1 fruit fly cellular context compared by ENCODE assay signal in genomic region chrX:3360437-3361075, dm6.
TF ChIP-seq lines count a peak whose summit lies in the region.

No protein-coding gene starts in this region.

TF ChIP-seq in whole organism, embryonic, 481 proteins besides CTCF, POLR2A, EP300 and RAD21 (continued from another document):
- TF ChIP-seq hth (optimal IDR thresholded peaks at IDR 0.05; lab: Kevin White, UChicago) (no peak), corto (GFP tag; optimal IDR thresholded peaks at IDR 0.05; lab: Kevin White, UChicago) (no peak), CG5245 (GFP tag; optimal IDR thresholded peaks at IDR 0.05; lab: Kevin White, UChicago) (peak; percentile 23), CG11093 (GFP tag; IDR thresholded peaks at IDR 0.05; lab: Robert Waterston, UW) (no peak), chm (GFP tag; IDR thresholded peaks at IDR 0.05; lab: Robert Waterston, UW) (no peak), Hand (GFP tag; optimal IDR thresholded peaks at IDR 0.05; lab: Kevin White, UChicago) (peak; percentile 34), al (GFP tag; IDR thresholded peaks at IDR 0.05; lab: Robert Waterston, UW) (peak; percentile 73), p53 (GFP tag; optimal IDR thresholded peaks at IDR 0.05; lab: Kevin White, UChicago) (no peak), CG8089 (GFP tag; optimal IDR thresholded peaks at IDR 0.05; lab: Kevin White, UChicago) (no peak), lilli (GFP tag; optimal IDR thresholded peaks at IDR 0.05; lab: Kevin White, UChicago) (peak; percentile 74), sob (GFP tag; IDR thresholded peaks at IDR 0.05; lab: Robert Waterston, UW) (peak; percentile 63), gro (GFP tag; optimal IDR thresholded peaks at IDR 0.05; lab: Kevin White, UChicago) (peak; percentile 71), HHEX (GFP tag; optimal IDR thresholded peaks at IDR 0.05; lab: Kevin White, UChicago) (peak; percentile 74), bowl (GFP tag; IDR thresholded peaks at IDR 0.05; lab: Robert Waterston, UW) (no peak), D19A (tag; optimal IDR thresholded peaks at IDR 0.05; lab: Kevin White, UChicago) (peak; percentile 54), Hsf (GFP tag; optimal IDR thresholded peaks at IDR 0.05; lab: Kevin White, UChicago) (peak; percentile 63), CG1024 (GFP tag; IDR thresholded peaks at IDR 0.05; lab: Robert Waterston, UW) (no peak), zen2 (GFP tag; IDR thresholded peaks at IDR 0.05; lab: Robert Waterston, UW; ENCODE audit: partially characterized antibody) (no peak), lola (GFP tag; optimal IDR thresholded peaks at IDR 0.05; lab: Kevin White, UChicago) (peak in 1 of 3 experiments; percentile 48), lov (optimal IDR thresholded peaks at IDR 0.05; lab: Kevin White, UChicago) (no peak), lov (GFP tag; IDR thresholded peaks at IDR 0.05; lab: Robert Waterston, UW) (no peak), CG3838 (GFP tag; optimal IDR thresholded peaks at IDR 0.05; lab: Kevin White, UChicago) (no peak), Blimp-1 (GFP tag; optimal IDR thresholded peaks at IDR 0.05; lab: Kevin White, UChicago) (peak; percentile 50), CG10979 (tag; optimal IDR thresholded peaks at IDR 0.05; lab: Kevin White, UChicago) (peak; percentile 51), pzg (GFP tag; optimal IDR thresholded peaks at IDR 0.05; lab: Kevin White, UChicago) (no peak), cas (GFP tag; IDR thresholded peaks at IDR 0.05; lab: Robert Waterston, UW) (no peak), Dfd (GFP tag; optimal IDR thresholded peaks at IDR 0.05; lab: Kevin White, UChicago) (no peak), Ets97D (GFP tag; optimal IDR thresholded peaks at IDR 0.05; lab: Kevin White, UChicago) (no peak), CG7987 (GFP tag; optimal IDR thresholded peaks at IDR 0.05; lab: Kevin White, UChicago) (no peak), CG12299 (tag; optimal IDR thresholded peaks at IDR 0.05; lab: Kevin White, UChicago) (peak; percentile 33), NFAT (GFP tag; IDR thresholded peaks at IDR 0.05; lab: Robert Waterston, UW) (no peak), CG14860 (GFP tag; IDR thresholded peaks at IDR 0.05; lab: Robert Waterston, UW; ENCODE audit: partially characterized antibody) (no peak), Rx (GFP tag; IDR thresholded peaks at IDR 0.05; lab: Robert Waterston, UW) (no peak), Drgx (GFP tag; IDR thresholded peaks at IDR 0.05; lab: Robert Waterston, UW) (no peak), otp (GFP tag; IDR thresholded peaks at IDR 0.05; lab: Robert Waterston, UW) (no peak), CG17361 (GFP tag; IDR thresholded peaks at IDR 0.05; lab: Robert Waterston, UW) (peak; percentile 81), Dp (GFP tag; optimal IDR thresholded peaks at IDR 0.05; lab: Kevin White, UChicago) (no peak), CG34422 (GFP tag; IDR thresholded peaks at IDR 0.05; lab: Robert Waterston, UW) (0 out of 3 replicates have a peak, but pooled peaks have one; percentile 17), PHDP (tag; optimal IDR thresholded peaks at IDR 0.05; lab: Kevin White, UChicago) (peak; percentile 71), Ptx1 (GFP tag; IDR thresholded peaks at IDR 0.05; lab: Robert Waterston, UW) (peak; percentile 63), Dll (GFP tag; IDR thresholded peaks at IDR 0.05; lab: Robert Waterston, UW; ENCODE audit: partially characterized antibody) (no peak), CG17802 (tag; optimal IDR thresholded peaks at IDR 0.05; lab: Kevin White, UChicago) (no peak), gcm (GFP tag; optimal IDR thresholded peaks at IDR 0.05; lab: Kevin White, UChicago) (peak; percentile 28), CG3407 (GFP tag; optimal IDR thresholded peaks at IDR 0.05; lab: Kevin White, UChicago) (peak; percentile 26), nerfin-2 (GFP tag; IDR thresholded peaks at IDR 0.05; lab: Robert Waterston, UW; ENCODE audit: partially characterized antibody) (no peak), crp (GFP tag; optimal IDR thresholded peaks at IDR 0.05; lab: Kevin White, UChicago) (no peak), TFAM (GFP tag; optimal IDR thresholded peaks at IDR 0.05; lab: Kevin White, UChicago) (no peak), CG4707 (GFP tag; optimal IDR thresholded peaks at IDR 0.05; lab: Kevin White, UChicago) (no peak), onecut (GFP tag; IDR thresholded peaks at IDR 0.05; lab: Robert Waterston, UW) (peak; percentile 31; the same call in 1 of the 2 replicates), Ets65A (GFP tag; lab: Kevin White, UChicago) (peak; percentile 89), CG2202 (tag; optimal IDR thresholded peaks at IDR 0.05; lab: Kevin White, UChicago) (no peak), slou (GFP tag; optimal IDR thresholded peaks at IDR 0.05; lab: Kevin White, UChicago) (no peak), CG12104 (GFP tag; optimal IDR thresholded peaks at IDR 0.05; lab: Kevin White, UChicago) (peak; percentile 54), CG10209 (GFP tag; optimal IDR thresholded peaks at IDR 0.05; lab: Kevin White, UChicago) (peak; percentile 68), chif (GFP tag; optimal IDR thresholded peaks at IDR 0.05; lab: Kevin White, UChicago) (peak; percentile 55 to 63), twi (tag; optimal IDR thresholded peaks at IDR 0.05; lab: Kevin White, UChicago) (peak; percentile 40), CG7372 (GFP tag; IDR thresholded peaks at IDR 0.05; lab: Robert Waterston, UW) (peak; percentile 36; the same call in 1 of the 2 replicates), Oli (tag; optimal IDR thresholded peaks at IDR 0.05; lab: Kevin White, UChicago) (peak; percentile 72), seq (GFP tag; IDR thresholded peaks at IDR 0.05; lab: Robert Waterston, UW) (peak; percentile 66; the same call in 1 of the 2 replicates), D (optimal IDR thresholded peaks at IDR 0.05; lab: Kevin White, UChicago) (no peak), D (GFP tag; optimal IDR thresholded peaks at IDR 0.05; lab: Kevin White, UChicago) (peak; percentile 58), BEAF-32 (GFP tag; optimal IDR thresholded peaks at IDR 0.05; lab: Kevin White, UChicago) (no peak), Hr51 (GFP tag; optimal IDR thresholded peaks at IDR 0.05; lab: Kevin White, UChicago) (peak; percentile 37 to 76), CG7745 (tag; optimal IDR thresholded peaks at IDR 0.05; lab: Kevin White, UChicago) (no peak), CG33213 (GFP tag; optimal IDR thresholded peaks at IDR 0.05; lab: Kevin White, UChicago) (no peak), CG13775 (GFP tag; optimal IDR thresholded peaks at IDR 0.05; lab: Kevin White, UChicago) (peak; percentile 73), CG3065 (GFP tag; optimal IDR thresholded peaks at IDR 0.05; lab: Kevin White, UChicago) (peak; percentile 33), CHES-1-like (GFP tag; optimal IDR thresholded peaks at IDR 0.05; lab: Kevin White, UChicago) (peak; percentile 56), bcd (GFP tag; optimal IDR thresholded peaks at IDR 0.05; lab: Kevin White, UChicago) (peak; percentile 72), sisA (GFP tag; IDR thresholded peaks at IDR 0.05; lab: Robert Waterston, UW) (peak; percentile 52; the same call in 1 of the 2 replicates), exex (tag; optimal IDR thresholded peaks at IDR 0.05; lab: Kevin White, UChicago) (peak; percentile 14), cad (GFP tag; optimal IDR thresholded peaks at IDR 0.05; lab: Kevin White, UChicago) (no peak)
